Fruit fly (Drosophila melanogaster) whole organism, pupa: Measurements from ENCODE around the gene Es2.

Experiments
- CG10348 ChIP-seq: fragments of 200-800 bp; sonication (Bioruptor generic); IDR thresholded peaks from 2 replicates; pipeline ENCODE4 v1.3.6; 2022; ENCODE audit warnings: missing biosample characterization, missing genetic modification characterization
- CG14655 ChIP-seq: fragments of 200-800 bp; sonication (Bioruptor generic); optimal IDR thresholded peaks from 3 replicates; lab custom pipeline; 2017; ENCODE audit warnings: mild to moderate bottlenecking, missing biosample characterization, missing genetic modification reagents, missing genetic modification characterization
- Pif1A ChIP-seq: fragments of 200-800 bp; sonication (Bioruptor generic); optimal IDR thresholded peaks from 3 replicates; lab custom pipeline; 2016; ENCODE audit warnings: missing biosample characterization, missing genetic modification characterization
- fd96Ca ChIP-seq: fragments of 200-800 bp; sonication (Bioruptor generic); IDR thresholded peaks from 3 replicates; pipeline ENCODE4 v1.3.6; 2022; ENCODE audit warnings: missing biosample characterization, missing genetic modification characterization
- rn ChIP-seq: fragments of 200-800 bp; sonication (Bioruptor generic); IDR thresholded peaks from 2 replicates; pipeline ENCODE4 v1.3.6; 2022; ENCODE audit warnings: missing biosample characterization, missing genetic modification characterization

- TF ChIP-seq CG14655 (GFP tag; lab: Kevin White, UChicago): no peak
- TF ChIP-seq rn (GFP tag; lab: Robert Waterston, UW): no peak
- TF ChIP-seq fd96Ca (GFP tag; lab: Robert Waterston, UW): no peak
- TF ChIP-seq Pif1A: no peak
- no peak for TF ChIP-seq CG10348 (GFP tag; lab: Robert Waterston, UW)
These were observed 7.7 kb downstream of the Es2 start, which contains the start of gene CG12116 for dm6 chrX:8468962-8469459.
